Worm (Caenorhabditis elegans) whole organism, L2 larva: ENCODE measurements around the gene R11G1.11.

ENCODE experiments used
- ama-1 ChIP-seq: fragments of 150-350 bp; optimal IDR thresholded peaks from 2 replicates; lab custom pipeline; 2018; ENCODE audit warnings: inconsistent platforms
- blmp-1 ChIP-seq: sonication (generic microtip); optimal IDR thresholded peaks from 2 replicates; lab custom pipeline; 2017; ENCODE audit warnings: missing genetic modification characterization, mild to moderate bottlenecking, missing compliant biosample characterization, antibody characterized with exemption, moderate library complexity; ENCODE audit not compliant: insufficient read depth
- ceh-82 ChIP-seq: fragments of 150-350 bp; optimal IDR thresholded peaks from 2 replicates; lab custom pipeline; 2014; ENCODE audit warnings: missing biosample characterization, missing genetic modification characterization
- dmd-4 ChIP-seq: sonication (generic microtip); optimal IDR thresholded peaks from 2 replicates; lab custom pipeline; 2017; ENCODE audit warnings: missing biosample characterization, missing genetic modification characterization
- elt-1 ChIP-seq: fragments of 150-350 bp; optimal IDR thresholded peaks from 2 replicates; lab custom pipeline; 2014; ENCODE audit warnings: missing biosample characterization, missing genetic modification characterization
- elt-3 ChIP-seq: sonication (generic microtip); optimal IDR thresholded peaks from 2 replicates; lab custom pipeline; 2017; ENCODE audit warnings: missing biosample characterization, missing genetic modification characterization
- fos-1 ChIP-seq: fragments of 150-350 bp; optimal IDR thresholded peaks from 2 replicates; lab custom pipeline; 2014; ENCODE audit warnings: missing biosample characterization, missing genetic modification characterization
- lin-39 ChIP-seq: fragments of 150-350 bp; optimal IDR thresholded peaks from 2 replicates; lab custom pipeline; 2014; ENCODE audit warnings: missing biosample characterization, missing genetic modification reagents, missing genetic modification characterization
- mdl-1 ChIP-seq, 2 experiments: fragments of 150-350 bp in 1 of 2; sonication (generic microtip) in 1 of 2; optimal IDR thresholded peaks; 2 replicates each; lab custom pipeline; 2017; ENCODE audit warnings: missing biosample characterization in 2 of 2, missing genetic modification characterization in 2 of 2
- nhr-6 ChIP-seq: fragments of 150-350 bp; optimal IDR thresholded peaks from 2 replicates; lab custom pipeline; 2014; ENCODE audit warnings: missing biosample characterization, missing genetic modification characterization
- sma-3 ChIP-seq: sonication (generic microtip); optimal IDR thresholded peaks from 2 replicates; lab custom pipeline; 2016; ENCODE audit warnings: missing genetic modification reagents, missing genetic modification characterization, missing compliant biosample characterization
- unc-62 ChIP-seq: fragments of 150-350 bp; optimal IDR thresholded peaks from 2 replicates; lab custom pipeline; 2014; ENCODE audit warnings: missing biosample characterization, missing genetic modification reagents, missing genetic modification characterization

DNA sequence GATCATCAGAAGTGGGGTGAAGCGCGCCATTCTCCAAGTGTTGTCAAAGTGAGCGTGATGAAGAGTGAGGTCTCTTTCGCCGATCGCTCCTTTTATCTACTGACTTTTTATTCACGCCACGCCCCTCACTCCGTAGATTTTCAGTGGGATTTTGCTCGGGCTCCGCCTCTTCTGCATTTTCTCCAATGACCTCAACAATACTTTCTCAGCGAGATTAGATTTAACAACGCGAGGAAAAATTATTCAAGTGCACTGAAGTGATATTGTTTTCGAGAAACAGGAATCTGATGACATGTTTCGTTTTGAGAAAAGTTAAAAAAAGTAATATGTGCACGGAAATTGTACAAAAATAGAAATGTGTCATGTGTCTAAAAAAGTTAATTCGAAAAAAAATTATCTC, 14.1 kb downstream of the R11G1.11 start, which contains the start of gene snet-1:
- no peak for TF ChIP-seq lin-39 (tag; lab: Kevin White, UChicago)
- TF ChIP-seq unc-62 (GFP tag; lab: Kevin White, UChicago): no peak
- TF ChIP-seq blmp-1 (tag; lab: Kevin White, UChicago): no peak
- TF ChIP-seq ama-1 (lab: Kevin White, UChicago): no peak
- TF ChIP-seq nhr-6 (tag; lab: Kevin White, UChicago): no peak
- TF ChIP-seq mdl-1 (tag; optimal IDR thresholded peaks at IDR 0.05; lab: Kevin White, UChicago): no peak
- no peak for TF ChIP-seq fos-1 (tag; lab: Kevin White, UChicago)
- no peak for TF ChIP-seq sma-3 (GFP tag; lab: Kevin White, UChicago)
- TF ChIP-seq dmd-4 (tag; lab: Kevin White, UChicago): no peak
- no peak for TF ChIP-seq elt-3 (tag; lab: Kevin White, UChicago)
- TF ChIP-seq elt-1 (tag; lab: Kevin White, UChicago): no peak
- no peak for TF ChIP-seq ceh-82 (tag; lab: Kevin White, UChicago)
